Worm (Caenorhabditis elegans) whole organism, early embryonic: ENCODE results near the gene F55C10.5.

Source experiments
- ama-1 ChIP-seq: fragments of 150-350 bp; optimal IDR thresholded peaks from 2 replicates; lab custom pipeline; 2014
- ceh-13 ChIP-seq: fragments of 200-800 bp; sonication (Bioruptor generic); optimal IDR thresholded peaks from 2 replicates; lab custom pipeline; 2018; ENCODE audit warnings: mild to moderate bottlenecking, missing genetic modification characterization, missing compliant biosample characterization
- hmbx-1 ChIP-seq: sonication (generic microtip); optimal IDR thresholded peaks from 2 replicates; lab custom pipeline; 2016; ENCODE audit warnings: mild to moderate bottlenecking, missing genetic modification characterization, missing compliant biosample characterization
- hnd-1 ChIP-seq: sonication (generic microtip); optimal IDR thresholded peaks from 2 replicates; lab custom pipeline; 2016; ENCODE audit warnings: missing genetic modification characterization, missing compliant biosample characterization
- tra-4 ChIP-seq: sonication (generic microtip); optimal IDR thresholded peaks from 2 replicates; lab custom pipeline; 2017; ENCODE audit warnings: missing genetic modification characterization, missing compliant biosample characterization

DNA sequence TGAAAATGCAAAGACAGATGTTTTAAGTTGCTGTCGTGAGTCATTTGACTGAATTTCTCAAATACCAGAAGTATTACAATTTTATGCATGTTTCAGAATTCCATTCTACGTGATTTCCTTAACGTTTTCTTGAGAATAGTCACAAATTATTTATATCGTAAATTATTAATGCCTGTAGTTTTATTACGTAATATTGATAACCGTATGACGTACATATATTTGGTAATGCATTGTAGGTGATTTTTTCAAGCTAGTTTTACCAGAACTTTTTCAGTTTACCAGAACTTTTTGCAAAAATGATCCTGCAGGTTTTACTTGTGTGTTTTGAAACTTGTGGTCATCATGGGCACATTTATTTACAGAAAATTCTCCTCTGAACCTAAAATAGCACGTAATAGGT is 9.0 kb upstream of the F55C10.5 start:
- no peak for TF ChIP-seq hnd-1 (tag; lab: Kevin White, UChicago)
- TF ChIP-seq tra-4 (tag; lab: Kevin White, UChicago), result no peak
- TF ChIP-seq ama-1 (lab: Kevin White, UChicago), result no peak
- TF ChIP-seq hmbx-1 (tag; lab: Kevin White, UChicago), result no peak
- TF ChIP-seq ceh-13 (GFP tag; lab: Kevin White, UChicago), result no peak
